Worm (Caenorhabditis elegans) whole organism, early embryonic: Measurements from ENCODE around the gene cri-3.

ENCODE experiments used
- ama-1 ChIP-seq: fragments of 150-350 bp; optimal IDR thresholded peaks from 2 replicates; lab custom pipeline; 2014
- pes-1 ChIP-seq: fragments of 200-800 bp; sonication (Bioruptor generic); IDR thresholded peaks from 2 replicates; pipeline ENCODE4 v1.3.6; 2022; ENCODE audit warnings: missing genetic modification reagents, missing genetic modification characterization, missing compliant biosample characterization

ce11 chrIII:3404354-3404913 lies 8.3 kb downstream of the cri-3 start, which contains the start of the genes npp-9 and F59A2.5:
- no peak for TF ChIP-seq ama-1 (lab: Kevin White, UChicago)
- no peak for TF ChIP-seq pes-1
